Worm (Caenorhabditis elegans) whole organism, L1 larva: ENCODE results near the gene srj-57.

ENCODE experiments used
- ama-1 ChIP-seq: fragments of 150-350 bp; optimal IDR thresholded peaks from 2 replicates; lab custom pipeline; 2014
- blmp-1 ChIP-seq: fragments of 150-350 bp; optimal IDR thresholded peaks from 2 replicates; lab custom pipeline; 2014; ENCODE audit warnings: missing biosample characterization, missing genetic modification characterization
- elt-3 ChIP-seq, 6 experiments: fragments of 150-350 bp in 1 of 6; sonication (generic microtip); optimal IDR thresholded peaks; 2 replicates each; lab custom pipeline; 2017 to 2018; ENCODE audit warnings: missing biosample characterization in 6 of 6, missing genetic modification characterization in 6 of 6, inconsistent platforms in 1 of 6
- ets-5 ChIP-seq: fragments of 200-800 bp; sonication (Bioruptor generic); IDR thresholded peaks from 2 replicates; pipeline ENCODE4 v1.3.6; 2022; ENCODE audit warnings: missing genetic modification characterization, missing compliant biosample characterization
- fos-1 ChIP-seq: fragments of 150-350 bp; optimal IDR thresholded peaks from 2 replicates; lab custom pipeline; 2014; ENCODE audit warnings: missing biosample characterization, missing genetic modification characterization
- nhr-11 ChIP-seq: fragments of 150-350 bp; optimal IDR thresholded peaks from 2 replicates; lab custom pipeline; 2014; ENCODE audit warnings: missing biosample characterization, missing genetic modification characterization
- nhr-28 ChIP-seq: fragments of 150-350 bp; optimal IDR thresholded peaks from 2 replicates; lab custom pipeline; 2014; ENCODE audit warnings: missing biosample characterization, missing genetic modification characterization
- nhr-76 ChIP-seq: sonication (generic microtip); optimal IDR thresholded peaks from 2 replicates; lab custom pipeline; 2017; ENCODE audit warnings: missing biosample characterization, missing genetic modification characterization
- snpc-4 ChIP-seq: fragments of 150-350 bp; optimal IDR thresholded peaks from 2 replicates; lab custom pipeline; 2014; ENCODE audit warnings: missing biosample characterization, missing genetic modification characterization

- TF ChIP-seq nhr-28 (tag; lab: Kevin White, UChicago) = no peak
- TF ChIP-seq elt-3 (tag; optimal IDR thresholded peaks at IDR 0.05; lab: Kevin White, UChicago) = no peak
- TF ChIP-seq nhr-76 (tag; lab: Kevin White, UChicago) = no peak
- TF ChIP-seq ets-5 = no peak
- no peak for TF ChIP-seq ama-1 (lab: Kevin White, UChicago)
- TF ChIP-seq nhr-11 (tag; lab: Kevin White, UChicago) = no peak
- TF ChIP-seq snpc-4 = no peak
- no peak for TF ChIP-seq fos-1
- no peak for TF ChIP-seq blmp-1
Measured at ce11 chrV:2899867-2900266, 44.5 kb upstream of the srj-57 start, which contains the start of gene str-46.
